Worm (Caenorhabditis elegans) whole organism, L3 larva: ENCODE data around the gene nhr-189.

ENCODE experiments used
- aly-2 ChIP-seq: fragments of 150-350 bp; optimal IDR thresholded peaks from 2 replicates; lab custom pipeline; 2014; ENCODE audit warnings: missing biosample characterization, missing genetic modification characterization
- ceh-82 ChIP-seq: fragments of 150-350 bp; optimal IDR thresholded peaks from 2 replicates; lab custom pipeline; 2014; ENCODE audit warnings: missing biosample characterization, missing genetic modification characterization
- daf-12 ChIP-seq: fragments of 150-350 bp; optimal IDR thresholded peaks from 2 replicates; lab custom pipeline; 2014; ENCODE audit warnings: missing biosample characterization, missing genetic modification reagents, missing genetic modification characterization
- egl-27 ChIP-seq: sonication (generic microtip); optimal IDR thresholded peaks from 4 replicates; lab custom pipeline; 2017; ENCODE audit warnings: missing biosample characterization, missing genetic modification reagents, missing genetic modification characterization
- elt-1 ChIP-seq: fragments of 150-350 bp; optimal IDR thresholded peaks from 2 replicates; lab custom pipeline; 2014; ENCODE audit warnings: missing biosample characterization, missing genetic modification characterization
- elt-2 ChIP-seq: sonication (generic microtip); optimal IDR thresholded peaks from 2 replicates; lab custom pipeline; 2016; ENCODE audit warnings: missing genetic modification reagents, mild to moderate bottlenecking, missing genetic modification characterization, missing compliant biosample characterization
- fos-1 ChIP-seq: fragments of 150-350 bp; optimal IDR thresholded peaks from 2 replicates; lab custom pipeline; 2014; ENCODE audit warnings: missing biosample characterization, missing genetic modification characterization
- mdl-1 ChIP-seq: fragments of 150-350 bp; optimal IDR thresholded peaks from 2 replicates; lab custom pipeline; 2014; ENCODE audit warnings: missing biosample characterization, missing genetic modification characterization
- nfya-1 ChIP-seq: sonication (generic microtip); optimal IDR thresholded peaks from 2 replicates; lab custom pipeline; 2017; ENCODE audit warnings: missing genetic modification characterization, mild to moderate bottlenecking, missing compliant biosample characterization, antibody characterized with exemption, moderate library complexity; ENCODE audit not compliant: insufficient read depth
- nhr-11 ChIP-seq: fragments of 150-350 bp; optimal IDR thresholded peaks from 2 replicates; lab custom pipeline; 2014; ENCODE audit warnings: missing biosample characterization, missing genetic modification characterization
- nhr-12 ChIP-seq: fragments of 150-350 bp; optimal IDR thresholded peaks from 2 replicates; lab custom pipeline; 2014; ENCODE audit warnings: missing biosample characterization, missing genetic modification characterization
- pqm-1 ChIP-seq: fragments of 150-350 bp; optimal IDR thresholded peaks from 2 replicates; lab custom pipeline; 2017; ENCODE audit warnings: missing biosample characterization, missing genetic modification characterization, inconsistent platforms
- skn-1 ChIP-seq: fragments of 150-350 bp; optimal IDR thresholded peaks from 2 replicates; lab custom pipeline; 2014; ENCODE audit warnings: missing biosample characterization, missing genetic modification characterization
- unc-39 ChIP-seq: sonication (generic microtip); optimal IDR thresholded peaks from 4 replicates; lab custom pipeline; 2017; ENCODE audit warnings: missing biosample characterization, missing genetic modification characterization

ce11 chrV:3855916-3856315 lies 4.1 kb downstream of the nhr-189 start:
- TF ChIP-seq nhr-11 (tag; lab: Kevin White, UChicago) (no peak), nfya-1 (tag; lab: Kevin White, UChicago) (no peak), egl-27 (no peak), unc-39 (tag; lab: Kevin White, UChicago) (no peak), pqm-1 (tag; lab: Kevin White, UChicago) (no peak), skn-1 (tag; lab: Kevin White, UChicago) (no peak), ceh-82 (tag; lab: Kevin White, UChicago) (no peak), aly-2 (no peak), nhr-12 (tag; lab: Kevin White, UChicago) (no peak), elt-2 (tag; lab: Kevin White, UChicago) (no peak), mdl-1 (no peak), elt-1 (tag; lab: Kevin White, UChicago) (no peak), daf-12 (tag; lab: Kevin White, UChicago) (no peak), fos-1 (no peak)
